Fruit fly (Drosophila melanogaster) whole organism, pupa: ENCODE measurements around the gene CG32196.
"Not testable (repeated sequence)": the region's sequence is repeated elsewhere in the genome, so short reads cannot be mapped to it uniquely, and the experiment has no call there.

ENCODE experiments used
- CG10348 ChIP-seq: fragments of 200-800 bp; sonication (Bioruptor generic); IDR thresholded peaks from 2 replicates; pipeline ENCODE4 v1.3.6; 2022; ENCODE audit warnings: missing biosample characterization, missing genetic modification characterization
- CG12605 ChIP-seq: fragments of 200-800 bp; sonication (Bioruptor generic); IDR thresholded peaks from 2 replicates; pipeline ENCODE4 v1.3.6; 2022; ENCODE audit warnings: missing biosample characterization, missing genetic modification characterization
- CG13204 ChIP-seq: fragments of 200-800 bp; sonication (Bioruptor generic); optimal IDR thresholded peaks from 2 replicates; lab custom pipeline; 2018; ENCODE audit warnings: missing biosample characterization, mild to moderate bottlenecking, missing genetic modification characterization, moderate library complexity
- CG14655 ChIP-seq: fragments of 200-800 bp; sonication (Bioruptor generic); optimal IDR thresholded peaks from 3 replicates; lab custom pipeline; 2017; ENCODE audit warnings: mild to moderate bottlenecking, missing biosample characterization, missing genetic modification reagents, missing genetic modification characterization
- CG15710 ChIP-seq: fragments of 200-800 bp; sonication (Bioruptor generic); optimal IDR thresholded peaks from 2 replicates; lab custom pipeline; 2018; ENCODE audit warnings: missing biosample characterization, mild to moderate bottlenecking, missing genetic modification characterization, moderate library complexity
- CG17806 ChIP-seq: fragments of 200-800 bp; sonication (Bioruptor generic); optimal IDR thresholded peaks from 2 replicates; lab custom pipeline; 2018; ENCODE audit warnings: missing biosample characterization, mild to moderate bottlenecking, missing genetic modification characterization, moderate library complexity
- CG32121 ChIP-seq: fragments of 200-800 bp; sonication (Bioruptor generic); IDR thresholded peaks from 2 replicates; pipeline ENCODE4 v1.3.6; 2022; ENCODE audit warnings: missing biosample characterization, missing genetic modification characterization
- CG34367 ChIP-seq: fragments of 200-800 bp; sonication (Bioruptor generic); optimal IDR thresholded peaks from 2 replicates; lab custom pipeline; 2018; ENCODE audit warnings: missing biosample characterization, mild to moderate bottlenecking, missing genetic modification characterization
- CG4496 ChIP-seq: fragments of 200-800 bp; sonication (Bioruptor generic); IDR thresholded peaks from 3 replicates; pipeline ENCODE4 v1.3.6; 2022; ENCODE audit warnings: missing biosample characterization, missing genetic modification characterization
- CG8159 ChIP-seq: fragments of 200-800 bp; sonication (Bioruptor generic); optimal IDR thresholded peaks from 3 replicates; lab custom pipeline; 2018; ENCODE audit warnings: missing biosample characterization, mild to moderate bottlenecking, missing genetic modification characterization, moderate library complexity
- CG8301 ChIP-seq: fragments of 200-800 bp; sonication (Bioruptor generic); optimal IDR thresholded peaks from 2 replicates; lab custom pipeline; 2018; ENCODE audit warnings: missing biosample characterization, mild to moderate bottlenecking, missing genetic modification characterization
- CG9948 ChIP-seq: fragments of 200-800 bp; sonication (Bioruptor generic); optimal IDR thresholded peaks from 2 replicates; lab custom pipeline; 2018; ENCODE audit warnings: missing biosample characterization, mild to moderate bottlenecking, missing genetic modification characterization, moderate library complexity
- D1 ChIP-seq: fragments of 200-800 bp; sonication (Bioruptor generic); optimal IDR thresholded peaks from 2 replicates; lab custom pipeline; 2018; ENCODE audit warnings: missing biosample characterization, mild to moderate bottlenecking, missing genetic modification characterization, moderate library complexity
- EcR ChIP-seq: fragments of 200-800 bp; sonication (Bioruptor generic); optimal IDR thresholded peaks from 3 replicates; lab custom pipeline; 2019; ENCODE audit warnings: missing biosample characterization, missing genetic modification characterization, mild to moderate bottlenecking, moderate library complexity, missing genetic modification reagents
- Ets98B ChIP-seq: fragments of 200-800 bp; sonication (Bioruptor generic); IDR thresholded peaks from 2 replicates; pipeline ENCODE4 v1.3.6; 2022; ENCODE audit warnings: missing biosample characterization, missing genetic modification characterization
- Pif1A ChIP-seq: fragments of 200-800 bp; sonication (Bioruptor generic); optimal IDR thresholded peaks from 3 replicates; lab custom pipeline; 2016; ENCODE audit warnings: missing biosample characterization, missing genetic modification characterization
- Pif1B ChIP-seq: fragments of 200-800 bp; sonication (Bioruptor generic); optimal IDR thresholded peaks from 3 replicates; lab custom pipeline; 2016; ENCODE audit warnings: missing biosample characterization, missing genetic modification characterization
- Snoo ChIP-seq: fragments of 200-800 bp; sonication (Bioruptor generic); optimal IDR thresholded peaks from 3 replicates; lab custom pipeline; 2017; ENCODE audit warnings: missing biosample characterization, mild to moderate bottlenecking, missing genetic modification characterization, inconsistent platforms
- fd96Ca ChIP-seq: fragments of 200-800 bp; sonication (Bioruptor generic); IDR thresholded peaks from 3 replicates; pipeline ENCODE4 v1.3.6; 2022; ENCODE audit warnings: missing biosample characterization, missing genetic modification characterization
- gl ChIP-seq: fragments of 200-800 bp; sonication (Bioruptor generic); optimal IDR thresholded peaks from 2 replicates; lab custom pipeline; 2018; ENCODE audit warnings: missing biosample characterization, mild to moderate bottlenecking, missing genetic modification characterization
- rn ChIP-seq: fragments of 200-800 bp; sonication (Bioruptor generic); IDR thresholded peaks from 2 replicates; pipeline ENCODE4 v1.3.6; 2022; ENCODE audit warnings: missing biosample characterization, missing genetic modification characterization

The CG32196 gene

DNA sequence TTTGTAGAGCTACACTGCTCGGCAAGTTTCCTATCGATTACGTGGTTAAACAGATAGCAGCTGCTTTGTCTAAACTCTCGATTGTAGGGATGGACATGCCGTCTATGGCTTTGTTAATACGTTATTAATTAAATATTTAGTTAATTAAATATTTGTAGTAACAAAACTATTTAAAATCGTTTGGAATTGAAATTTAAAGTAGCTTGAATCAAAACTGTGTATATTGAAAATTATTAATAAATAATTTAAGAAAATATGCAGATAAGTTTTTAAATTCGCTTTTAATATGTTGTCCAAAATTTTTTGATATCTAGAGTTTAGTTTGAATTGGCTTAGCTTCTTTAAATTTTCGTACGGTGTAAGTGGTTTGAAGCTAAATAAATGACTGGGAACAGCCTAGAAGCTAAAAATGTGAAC is at the start of gene CG32196:
TSS of gene CG32196 (minus strand) at position 38 of the 417 bp plus-strand sequence.
- TF ChIP-seq CG9948 (tag; lab: Kevin White, UChicago) (peak; percentile 63), Snoo (tag; lab: Kevin White, UChicago) (no peak), CG4496 (GFP tag; lab: Robert Waterston, UW) (no peak), Ets98B (GFP tag; lab: Robert Waterston, UW) (no peak; the same call in 1 of the 2 replicates), rn (0 out of 2 replicates have a peak, but pooled peaks have one; percentile 33), CG14655 (GFP tag; lab: Kevin White, UChicago) (peak; percentile 51), CG17806 (tag; lab: Kevin White, UChicago) (no peak), CG8159 (tag; lab: Kevin White, UChicago) (peak; percentile 52), gl (tag; lab: Kevin White, UChicago) (no peak), CG12605 (no peak), Pif1A (GFP tag; lab: Kevin White, UChicago) (no peak), CG15710 (tag; lab: Kevin White, UChicago) (no peak), EcR (no peak), fd96Ca (no peak), Pif1B (no peak), CG34367 (tag; lab: Kevin White, UChicago) (no peak), CG32121 (GFP tag; lab: Robert Waterston, UW) (peak; percentile 37; the same call in 1 of the 2 replicates), D1 (peak; percentile 21), CG10348 (GFP tag; lab: Robert Waterston, UW) (no peak), CG13204 (GFP tag; lab: Kevin White, UChicago) (no peak), CG8301 (tag; lab: Kevin White, UChicago) (peak; percentile 33)

DNA sequence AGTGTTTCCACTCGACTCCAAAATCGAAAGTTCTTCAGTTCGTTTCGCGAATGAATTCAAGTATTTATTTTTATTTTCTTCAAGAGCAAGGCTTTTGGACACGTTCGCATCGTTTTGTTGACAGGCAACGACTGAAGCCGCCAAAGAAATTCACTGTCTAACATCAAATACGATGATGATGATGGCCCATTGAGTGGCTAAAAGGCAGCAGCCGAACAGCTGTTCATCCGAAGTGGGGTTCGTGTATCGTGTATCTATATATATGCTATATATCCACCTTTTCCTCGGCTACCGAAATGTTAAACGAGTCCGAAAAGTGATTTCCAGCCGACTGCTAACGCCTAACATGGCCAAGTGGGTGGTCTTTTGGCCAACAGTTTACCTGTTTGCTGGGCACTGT is 41.6 kb upstream of the CG32196 start, which contains the start of gene AstC-R2:
TSS of gene AstC-R2 (minus strand) at position 133 of the 400 bp plus-strand sequence.
- TF ChIP-seq CG10348 (GFP tag; lab: Robert Waterston, UW) = no peak
- TF ChIP-seq CG14655 (GFP tag; lab: Kevin White, UChicago) = no peak
- no peak for TF ChIP-seq gl (tag; lab: Kevin White, UChicago)
- TF ChIP-seq rn = no peak
- no peak for TF ChIP-seq CG15710 (tag; lab: Kevin White, UChicago)
- no peak for TF ChIP-seq CG8301 (tag; lab: Kevin White, UChicago)
- TF ChIP-seq Pif1B = no peak
- TF ChIP-seq CG8159 (tag; lab: Kevin White, UChicago) = no peak
- no peak for TF ChIP-seq CG4496 (GFP tag; lab: Robert Waterston, UW)
- no peak for TF ChIP-seq fd96Ca
- TF ChIP-seq CG34367 (tag; lab: Kevin White, UChicago) = no peak
- TF ChIP-seq D1 = no peak
- no peak for TF ChIP-seq CG9948 (tag; lab: Kevin White, UChicago)
- no peak for TF ChIP-seq CG17806 (tag; lab: Kevin White, UChicago)
- no peak for TF ChIP-seq EcR
- TF ChIP-seq Pif1A (GFP tag; lab: Kevin White, UChicago) = no peak
- no peak for TF ChIP-seq CG13204 (GFP tag; lab: Kevin White, UChicago)

DNA sequence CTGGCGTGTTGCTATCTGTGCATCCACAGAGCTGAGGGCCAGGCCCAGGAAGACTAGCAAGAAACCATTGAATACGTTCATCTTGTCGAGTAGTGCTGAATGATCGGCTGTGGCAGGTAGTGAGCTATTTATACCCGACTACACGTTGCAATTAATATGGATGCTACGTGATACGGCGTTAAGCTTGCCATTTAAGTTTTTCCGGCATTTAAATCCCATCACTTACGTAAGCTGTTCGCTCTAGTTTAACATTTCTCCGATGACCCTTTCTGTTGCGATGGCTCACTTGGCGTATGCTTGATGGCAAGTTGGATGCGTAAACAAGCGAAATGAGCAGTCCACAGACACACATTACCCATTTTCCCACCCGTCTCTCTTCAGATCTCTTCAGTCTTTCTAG is 11.5 kb upstream of the CG32196 start, which contains the start of gene Met75Ca:
TSS of gene Met75Ca (minus strand) at position 101 of the 400 bp plus-strand sequence.
- not testable (repeated sequence) for TF ChIP-seq Pif1B; CG32121 (GFP tag; lab: Robert Waterston, UW); Pif1A (GFP tag; lab: Kevin White, UChicago)

DNA sequence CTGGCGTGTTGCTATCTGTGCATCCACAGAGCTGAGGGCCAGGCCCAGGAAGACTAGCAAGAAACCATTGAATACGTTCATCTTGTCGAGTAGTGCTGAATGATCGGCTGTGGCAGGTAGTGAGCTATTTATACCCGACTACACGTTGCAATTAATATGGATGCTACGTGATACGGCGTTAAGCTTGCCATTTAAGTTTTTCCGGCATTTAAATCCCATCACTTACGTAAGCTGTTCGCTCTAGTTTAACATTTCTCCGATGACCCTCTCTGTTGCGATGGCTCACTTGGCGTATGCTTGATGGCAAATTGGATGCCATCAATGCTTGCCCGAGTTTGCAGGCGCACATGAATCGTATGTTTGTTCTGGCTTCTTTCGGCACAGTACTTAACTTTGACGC is 8.7 kb upstream of the CG32196 start, which contains the start of gene Met75Cb:
TSS of gene Met75Cb (minus strand) at position 101 of the 400 bp plus-strand sequence.
- TF ChIP-seq CG8301 (tag; lab: Kevin White, UChicago); fd96Ca; CG10348 (GFP tag; lab: Robert Waterston, UW): not testable (repeated sequence)

DNA sequence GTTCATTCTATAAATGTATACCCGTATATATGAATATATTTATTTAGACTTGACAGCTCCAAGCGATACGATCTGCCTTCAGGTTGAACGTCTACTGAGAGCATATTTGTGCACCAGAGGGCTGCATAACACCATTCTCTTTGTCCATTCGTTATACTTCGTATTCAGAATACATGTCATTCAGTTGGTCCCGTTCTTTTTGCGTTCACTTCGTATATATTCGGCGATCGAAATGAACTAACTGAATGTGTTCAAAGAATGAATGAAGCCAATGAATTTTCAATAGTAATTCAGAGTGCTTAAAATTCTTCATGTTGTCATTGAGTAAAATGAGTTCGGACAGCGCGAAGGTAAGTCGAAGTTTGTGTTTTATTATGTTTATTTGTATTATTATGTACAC is 2.2 kb upstream of the CG32196 start, which contains the start of gene CG4306:
TSS of gene CG4306 (minus strand) at position 101 of the 400 bp plus-strand sequence.
- no peak for TF ChIP-seq CG8159 (tag; lab: Kevin White, UChicago)
- no peak for TF ChIP-seq CG9948 (tag; lab: Kevin White, UChicago)
- TF ChIP-seq D1 = no peak
- no peak for TF ChIP-seq CG14655 (GFP tag; lab: Kevin White, UChicago)
- TF ChIP-seq gl (tag; lab: Kevin White, UChicago) = no peak
- no peak for TF ChIP-seq CG13204 (GFP tag; lab: Kevin White, UChicago)
- no peak for TF ChIP-seq EcR
- no peak for TF ChIP-seq rn
- no peak for TF ChIP-seq CG8301 (tag; lab: Kevin White, UChicago)
- no peak for TF ChIP-seq CG32121 (GFP tag; lab: Robert Waterston, UW)
- no peak for TF ChIP-seq CG17806 (tag; lab: Kevin White, UChicago)

DNA sequence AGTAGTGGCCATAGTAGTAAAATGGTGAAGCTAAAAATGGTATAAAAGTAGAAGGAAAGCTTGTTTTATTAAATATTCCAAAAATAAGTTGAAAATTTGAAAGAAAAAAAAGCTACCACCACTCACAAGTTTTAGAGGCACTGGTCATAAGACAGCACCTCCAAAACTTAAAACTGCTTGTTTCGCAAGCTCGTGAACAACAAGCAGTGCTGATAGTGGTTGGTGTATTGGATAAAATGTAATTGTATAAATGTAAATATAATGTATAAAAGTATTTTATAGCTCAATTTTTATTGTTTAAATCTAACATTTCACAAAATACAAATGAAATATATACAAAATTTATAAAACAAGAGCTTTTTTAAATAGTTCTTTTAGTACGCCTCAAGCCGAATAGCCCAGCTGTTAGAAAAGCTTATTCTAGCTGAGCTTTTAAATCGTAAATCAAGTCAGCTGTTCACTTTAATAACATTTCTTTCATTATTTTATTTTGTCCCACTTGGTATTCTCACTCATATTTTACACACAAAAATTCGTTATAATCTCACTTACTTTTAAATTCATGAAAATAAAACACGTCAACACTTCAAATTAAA is 409 bp downstream of the CG32196 start:
- TF ChIP-seq CG8159 (tag; lab: Kevin White, UChicago) (no peak), CG13204 (GFP tag; lab: Kevin White, UChicago) (no peak), D1 (no peak), CG9948 (tag; lab: Kevin White, UChicago) (no peak), CG8301 (tag; lab: Kevin White, UChicago) (no peak), CG32121 (GFP tag; lab: Robert Waterston, UW) (no peak), Pif1A (GFP tag; lab: Kevin White, UChicago) (no peak), Snoo (tag; lab: Kevin White, UChicago) (no peak), rn (no peak), CG34367 (tag; lab: Kevin White, UChicago) (no peak), CG14655 (GFP tag; lab: Kevin White, UChicago) (no peak), CG15710 (tag; lab: Kevin White, UChicago) (no peak), gl (tag; lab: Kevin White, UChicago) (no peak), CG10348 (GFP tag; lab: Robert Waterston, UW) (no peak), CG4496 (GFP tag; lab: Robert Waterston, UW) (no peak), fd96Ca (no peak), CG12605 (no peak), Pif1B (no peak)
- TF ChIP-seq, all 21 proteins: peak for 0
